Worm (Caenorhabditis elegans) whole organism, early embryonic: ENCODE results near the gene phy-4.

Experiments used
- B0310.2 ChIP-seq: sonication (generic microtip); optimal IDR thresholded peaks from 2 replicates; lab custom pipeline; 2016; ENCODE audit warnings: mild to moderate bottlenecking, missing genetic modification characterization, missing compliant biosample characterization
- F13C5.2 ChIP-seq: sonication (generic microtip); optimal IDR thresholded peaks from 2 replicates; lab custom pipeline; 2017; ENCODE audit warnings: mild to moderate bottlenecking, missing genetic modification characterization, inconsistent platforms, missing compliant biosample characterization
- aly-1 ChIP-seq: sonication (generic microtip); optimal IDR thresholded peaks from 2 replicates; lab custom pipeline; 2016; ENCODE audit warnings: missing genetic modification characterization, missing compliant biosample characterization
- ama-1 ChIP-seq: fragments of 150-350 bp; optimal IDR thresholded peaks from 2 replicates; lab custom pipeline; 2014
- ceh-13 ChIP-seq: fragments of 200-800 bp; sonication (Bioruptor generic); optimal IDR thresholded peaks from 2 replicates; lab custom pipeline; 2018; ENCODE audit warnings: mild to moderate bottlenecking, missing genetic modification characterization, missing compliant biosample characterization
- ceh-36 ChIP-seq: sonication (generic microtip); optimal IDR thresholded peaks from 2 replicates; lab custom pipeline; 2016; ENCODE audit warnings: missing genetic modification characterization, inconsistent platforms, missing compliant biosample characterization
- ets-7 ChIP-seq: sonication (generic microtip); optimal IDR thresholded peaks from 2 replicates; lab custom pipeline; 2016; ENCODE audit warnings: missing genotype, missing genetic modification characterization, missing compliant biosample characterization
- flt-1 ChIP-seq: fragments of 200-800 bp; sonication (Bioruptor generic); IDR thresholded peaks from 2 replicates; pipeline ENCODE4 v1.3.6; 2022; ENCODE audit warnings: missing genetic modification characterization, missing compliant biosample characterization
- hmbx-1 ChIP-seq: sonication (generic microtip); optimal IDR thresholded peaks from 2 replicates; lab custom pipeline; 2016; ENCODE audit warnings: mild to moderate bottlenecking, missing genetic modification characterization, missing compliant biosample characterization
- hmg-4 ChIP-seq: fragments of 200-800 bp; sonication (Bioruptor generic); optimal IDR thresholded peaks from 2 replicates; lab custom pipeline; 2018; ENCODE audit warnings: mild to moderate bottlenecking, missing genetic modification characterization, missing compliant biosample characterization
- hnd-1 ChIP-seq: sonication (generic microtip); optimal IDR thresholded peaks from 2 replicates; lab custom pipeline; 2016; ENCODE audit warnings: missing genetic modification characterization, missing compliant biosample characterization
- pes-1 ChIP-seq: fragments of 200-800 bp; sonication (Bioruptor generic); IDR thresholded peaks from 2 replicates; pipeline ENCODE4 v1.3.6; 2022; ENCODE audit warnings: missing genetic modification reagents, missing genetic modification characterization, missing compliant biosample characterization
- scrt-1 ChIP-seq: fragments of 200-800 bp; sonication (Bioruptor generic); IDR thresholded peaks from 2 replicates; pipeline ENCODE4 v1.3.6; 2022; ENCODE audit warnings: missing genetic modification characterization, missing compliant biosample characterization
- sea-1 ChIP-seq: fragments of 200-800 bp; sonication (Bioruptor generic); conservative IDR thresholded peaks from 2 replicates; pipeline ENCODE4 v1.3.6; 2022; ENCODE audit warnings: missing genetic modification characterization, missing compliant biosample characterization
- tbx-11 ChIP-seq: fragments of 200-800 bp; sonication (Bioruptor generic); IDR thresholded peaks from 2 replicates; pipeline ENCODE4 v1.3.6; 2022; ENCODE audit warnings: missing genetic modification characterization, missing compliant biosample characterization
- tbx-37 ChIP-seq: fragments of 200-800 bp; sonication (Bioruptor generic); conservative IDR thresholded peaks from 2 replicates; pipeline ENCODE4 v1.3.6; 2022; ENCODE audit warnings: missing genetic modification reagents, missing genetic modification characterization, missing compliant biosample characterization
- tra-4 ChIP-seq: sonication (generic microtip); optimal IDR thresholded peaks from 2 replicates; lab custom pipeline; 2017; ENCODE audit warnings: missing genetic modification characterization, missing compliant biosample characterization

The phy-4 gene

ce11 chrV:19484507-19484906, 28.9 kb downstream of the phy-4 start, which contains the start of gene Y43F8B.17:
Gene Y43F8B.17, plus strand, starts transcription at chrV:19484721.
- TF ChIP-seq pes-1 (GFP tag; lab: Robert Waterston, UW) (no peak), scrt-1 (GFP tag; lab: Robert Waterston, UW) (no peak), F13C5.2 (tag; lab: Kevin White, UChicago) (no peak), ama-1 (lab: Kevin White, UChicago) (no peak), hmbx-1 (tag; lab: Kevin White, UChicago) (no peak), tbx-37 (GFP tag; lab: Robert Waterston, UW) (no peak), hmg-4 (no peak), hnd-1 (tag; lab: Kevin White, UChicago) (no peak), flt-1 (GFP tag; lab: Robert Waterston, UW) (no peak)

- TF ChIP-seq hmg-4 (no peak), ets-7 (tag; lab: Kevin White, UChicago) (no peak), tbx-37 (GFP tag; lab: Robert Waterston, UW) (no peak), ceh-13 (GFP tag; lab: Kevin White, UChicago) (no peak), pes-1 (GFP tag; lab: Robert Waterston, UW) (no peak), hnd-1 (tag; lab: Kevin White, UChicago) (no peak), aly-1 (tag; lab: Kevin White, UChicago) (no peak), sea-1 (GFP tag; lab: Robert Waterston, UW) (no peak), flt-1 (GFP tag; lab: Robert Waterston, UW) (no peak), F13C5.2 (tag; lab: Kevin White, UChicago) (no peak), hmbx-1 (tag; lab: Kevin White, UChicago) (no peak), ama-1 (lab: Kevin White, UChicago) (no peak), tra-4 (tag; lab: Kevin White, UChicago) (no peak), scrt-1 (GFP tag; lab: Robert Waterston, UW) (no peak), ceh-36 (no peak)
Observed at ce11 chrV:19482535-19482934, 30.9 kb downstream of the phy-4 start, which contains the start of gene Y43F8B.22. Gene Y43F8B.22, plus strand, starts transcription at chrV:19482835.

ce11 chrV:19477852-19478251, 35.6 kb downstream of the phy-4 start, which contains the start of gene Y43F8B.9:
Gene Y43F8B.9, plus strand, starts transcription at chrV:19478152.
- TF ChIP-seq ets-7 (tag; lab: Kevin White, UChicago) (no peak), ceh-36 (no peak), tra-4 (tag; lab: Kevin White, UChicago) (no peak), tbx-11 (no peak), tbx-37 (GFP tag; lab: Robert Waterston, UW) (no peak)

ce11 chrV:19477302-19477701, 36.1 kb downstream of the phy-4 start:
- TF ChIP-seq pes-1 (GFP tag; lab: Robert Waterston, UW) (no peak), F13C5.2 (tag; lab: Kevin White, UChicago) (no peak), sea-1 (GFP tag; lab: Robert Waterston, UW) (no peak), flt-1 (GFP tag; lab: Robert Waterston, UW) (no peak), tbx-11 (no peak), ceh-36 (no peak), scrt-1 (GFP tag; lab: Robert Waterston, UW) (no peak), B0310.2 (tag; lab: Kevin White, UChicago) (no peak)

- TF ChIP-seq ceh-36: no peak
- no peak for TF ChIP-seq scrt-1 (GFP tag; lab: Robert Waterston, UW)
- TF ChIP-seq hnd-1 (tag; lab: Kevin White, UChicago): no peak
- no peak for TF ChIP-seq tra-4 (tag; lab: Kevin White, UChicago)
- no peak for TF ChIP-seq tbx-37 (GFP tag; lab: Robert Waterston, UW)
- no peak for TF ChIP-seq F13C5.2 (tag; lab: Kevin White, UChicago)
- no peak for TF ChIP-seq B0310.2 (tag; lab: Kevin White, UChicago)
- TF ChIP-seq ama-1 (lab: Kevin White, UChicago): no peak
- no peak for TF ChIP-seq ceh-13 (GFP tag; lab: Kevin White, UChicago)
- no peak for TF ChIP-seq sea-1 (GFP tag; lab: Robert Waterston, UW)
- TF ChIP-seq aly-1 (tag; lab: Kevin White, UChicago): no peak
- TF ChIP-seq flt-1 (GFP tag; lab: Robert Waterston, UW): no peak
- no peak for TF ChIP-seq ets-7 (tag; lab: Kevin White, UChicago)
- no peak for TF ChIP-seq hmg-4
- TF ChIP-seq tbx-11: no peak
- TF ChIP-seq pes-1 (GFP tag; lab: Robert Waterston, UW): no peak
- TF ChIP-seq hmbx-1 (tag; lab: Kevin White, UChicago): no peak
Observed at ce11 chrV:19473842-19474514, 39.5 kb downstream of the phy-4 start, which contains the start of gene Y43F8B.10. Gene Y43F8B.10, plus strand, starts transcription at chrV:19474464.

- TF ChIP-seq pes-1 (GFP tag; lab: Robert Waterston, UW) (no peak), sea-1 (GFP tag; lab: Robert Waterston, UW) (no peak), ceh-13 (GFP tag; lab: Kevin White, UChicago) (no peak), tbx-11 (no peak), tbx-37 (GFP tag; lab: Robert Waterston, UW) (no peak), ama-1 (lab: Kevin White, UChicago) (no peak), aly-1 (tag; lab: Kevin White, UChicago) (no peak), F13C5.2 (tag; lab: Kevin White, UChicago) (no peak), B0310.2 (tag; lab: Kevin White, UChicago) (no peak), hnd-1 (tag; lab: Kevin White, UChicago) (no peak), flt-1 (GFP tag; lab: Robert Waterston, UW) (no peak), ets-7 (tag; lab: Kevin White, UChicago) (no peak), tra-4 (tag; lab: Kevin White, UChicago) (no peak), ceh-36 (no peak), hmg-4 (no peak), scrt-1 (GFP tag; lab: Robert Waterston, UW) (no peak), hmbx-1 (tag; lab: Kevin White, UChicago) (no peak)
Observed at ce11 chrV:19470385-19470784, 43.1 kb downstream of the phy-4 start, which contains the start of gene Y43F8B.11. Gene Y43F8B.11, plus strand, starts transcription at chrV:19470685.
